Worm (Caenorhabditis elegans): ENCODE results near the gene srab-7.

Gene srab-7

DNA sequence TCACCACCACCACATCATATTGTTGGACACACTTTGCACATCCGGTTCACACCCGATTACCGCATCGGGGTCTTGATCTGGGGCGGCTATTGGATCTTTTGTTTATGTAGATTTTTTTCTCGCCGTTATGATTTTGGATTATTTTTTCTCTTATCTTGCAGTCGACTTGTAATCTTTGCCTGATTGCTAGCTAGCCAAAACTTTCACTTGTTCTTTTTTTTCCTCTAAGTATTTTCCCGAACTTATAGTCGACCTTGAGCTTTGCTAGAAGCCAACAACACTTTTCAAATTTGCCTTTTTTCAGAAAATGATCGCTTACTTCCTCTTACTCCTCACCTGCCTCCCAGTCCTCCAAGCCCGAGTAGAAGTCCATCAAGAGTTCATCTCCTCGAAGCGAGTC, 33.1 kb upstream of the srab-7 start, which contains the start of gene lag-2:
TSS of gene lag-2 (plus strand) at position 301 of the 400 bp plus-strand sequence.
- TF ChIP-seq fos-1 (tag; optimal IDR thresholded peaks at IDR 0.05) (no peak), nhr-237 (tag; optimal IDR thresholded peaks at IDR 0.05) (no peak)

DNA sequence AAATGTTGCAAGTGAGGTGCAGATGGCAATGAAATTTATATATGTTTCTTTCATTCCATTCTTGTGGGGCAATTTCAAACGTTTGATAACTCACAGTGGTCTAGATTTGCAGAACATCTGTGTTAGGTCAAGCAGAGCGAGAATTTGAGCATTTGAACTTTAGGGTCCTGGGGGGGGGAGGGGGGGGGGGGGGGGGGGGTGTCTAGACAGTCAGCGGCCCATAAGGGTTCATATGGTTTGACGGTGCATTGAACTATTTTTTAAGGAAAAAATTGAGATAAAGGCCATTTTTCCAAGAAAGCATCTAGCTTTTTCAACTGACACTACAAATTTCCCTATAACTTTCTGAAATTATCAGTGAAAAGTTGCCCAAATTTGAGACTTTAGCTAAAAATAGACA, 30.9 kb upstream of the srab-7 start:
- TF ChIP-seq ceh-82 (tag; optimal IDR thresholded peaks at IDR 0.05) (no peak), egl-27 (tag; optimal IDR thresholded peaks at IDR 0.05) (no peak), dmd-4 (tag; optimal IDR thresholded peaks at IDR 0.05) (no peak), lsy-2 (tag; optimal IDR thresholded peaks at IDR 0.05) (no peak), F13H6.1 (tag; optimal IDR thresholded peaks at IDR 0.05) (no peak), Y55F3AM.14 (GFP tag; optimal IDR thresholded peaks at IDR 0.05) (no peak), skn-1 (tag; optimal IDR thresholded peaks at IDR 0.05) (no peak), blmp-1 (tag; optimal IDR thresholded peaks at IDR 0.05; ENCODE audit: insufficient read depth) (no peak), sma-3 (GFP tag; optimal IDR thresholded peaks at IDR 0.05) (no peak), nhr-11 (tag; optimal IDR thresholded peaks at IDR 0.05) (no peak), nhr-25 (tag; optimal IDR thresholded peaks at IDR 0.05) (no peak), ama-1 (optimal IDR thresholded peaks at IDR 0.05) (no peak), ztf-4 (tag; optimal IDR thresholded peaks at IDR 0.05) (no peak), aly-2 (tag; optimal IDR thresholded peaks at IDR 0.05) (no peak), gmeb-1 (tag; optimal IDR thresholded peaks at IDR 0.05) (no peak), R02D3.7 (tag; optimal IDR thresholded peaks at IDR 0.05) (no peak), nhr-21 (tag; optimal IDR thresholded peaks at IDR 0.05) (no peak), sma-9 (GFP tag; optimal IDR thresholded peaks at IDR 0.05) (no peak), sma-9 (tag; optimal IDR thresholded peaks at IDR 0.05) (no peak), lin-39 (tag; optimal IDR thresholded peaks at IDR 0.05) (no peak)

DNA sequence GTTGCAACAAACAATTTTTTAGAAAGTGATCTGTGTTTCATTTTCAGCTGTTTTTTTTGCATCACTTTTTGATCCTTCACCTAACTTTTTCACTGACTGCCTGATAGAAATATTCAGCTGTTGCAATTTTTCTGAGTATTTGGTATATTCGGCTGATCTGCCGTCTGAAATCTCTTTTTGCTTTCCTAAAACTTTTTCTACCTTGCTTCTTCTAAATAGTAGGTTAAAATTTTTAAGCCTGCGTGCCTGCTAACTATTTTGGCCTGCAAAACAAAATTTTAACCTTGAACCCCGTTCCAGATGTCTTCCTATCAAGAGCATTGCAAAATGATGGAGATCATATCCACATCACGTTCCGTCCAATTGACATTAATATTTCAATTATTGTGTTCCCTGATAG, 21.2 kb upstream of the srab-7 start, which contains the start of gene srab-8:
TSS of gene srab-8 (plus strand) at position 301 of the 400 bp plus-strand sequence.
- TF ChIP-seq dmd-4 (tag; optimal IDR thresholded peaks at IDR 0.05), result no peak
- TF ChIP-seq alr-1 (tag; optimal IDR thresholded peaks at IDR 0.05), result no peak
- TF ChIP-seq nhr-23 (tag; optimal IDR thresholded peaks at IDR 0.05), result no peak

DNA sequence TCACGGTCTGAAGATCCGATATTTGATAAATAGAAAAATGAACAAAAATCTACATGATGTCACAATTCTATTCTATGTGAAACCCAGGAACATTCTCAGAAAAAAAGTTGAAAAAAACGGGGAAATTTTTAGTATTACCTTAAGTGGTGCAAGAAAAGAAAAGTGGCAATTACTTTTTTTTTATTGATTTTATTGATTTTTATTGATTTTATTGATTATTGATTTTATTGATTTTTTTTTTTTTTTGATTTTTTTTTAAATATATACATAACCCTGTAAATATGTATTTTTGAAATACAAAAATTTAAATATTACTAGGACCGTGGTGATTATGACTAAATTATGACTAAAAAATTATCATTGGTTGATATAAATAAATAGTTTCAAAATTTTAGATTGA, 16.7 kb upstream of the srab-7 start:
- TF ChIP-seq sem-4 (tag; optimal IDR thresholded peaks at IDR 0.05), result no peak
- no peak for TF ChIP-seq nhr-10 (tag; optimal IDR thresholded peaks at IDR 0.05)
- no peak for TF ChIP-seq unc-62 (GFP tag; optimal IDR thresholded peaks at IDR 0.05)
- no peak for TF ChIP-seq gmeb-1 (tag; optimal IDR thresholded peaks at IDR 0.05)
- TF ChIP-seq peb-1 (tag; optimal IDR thresholded peaks at IDR 0.05), result no peak
- TF ChIP-seq nhr-77 (tag; optimal IDR thresholded peaks at IDR 0.05), result no peak
- TF ChIP-seq ztf-11 (tag; optimal IDR thresholded peaks at IDR 0.05), result no peak
- TF ChIP-seq nhr-23 (tag; optimal IDR thresholded peaks at IDR 0.05), result no peak
- no peak for TF ChIP-seq egl-27 (tag; optimal IDR thresholded peaks at IDR 0.05)
- no peak for TF ChIP-seq fos-1 (tag; optimal IDR thresholded peaks at IDR 0.05)
- TF ChIP-seq blmp-1 (tag; optimal IDR thresholded peaks at IDR 0.05; ENCODE audit: insufficient read depth), result no peak
- TF ChIP-seq sma-3 (GFP tag; optimal IDR thresholded peaks at IDR 0.05), result no peak
- no peak for TF ChIP-seq F13H6.1 (tag; optimal IDR thresholded peaks at IDR 0.05)
- no peak for TF ChIP-seq skn-1 (tag; optimal IDR thresholded peaks at IDR 0.05)

DNA sequence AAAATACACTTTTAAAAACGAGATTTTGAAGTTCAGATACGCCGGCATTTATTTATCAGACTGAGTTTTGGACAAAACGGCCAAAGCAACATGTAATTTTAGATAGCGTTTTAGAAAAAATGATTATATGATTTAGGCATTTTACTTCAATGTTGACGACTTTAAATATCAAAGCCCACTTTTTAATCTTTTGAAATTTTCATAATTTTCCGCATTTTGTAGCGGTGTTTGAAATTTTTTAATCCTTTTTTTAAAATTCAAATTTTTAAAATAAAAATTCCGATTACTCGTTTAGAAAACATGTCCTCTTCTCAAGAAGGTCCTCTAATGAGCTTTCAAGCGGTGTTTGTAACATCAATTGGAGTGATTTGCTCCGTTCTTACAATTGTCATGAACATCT, 14.9 kb upstream of the srab-7 start, which contains the start of gene srbc-6:
TSS of gene srbc-6 (plus strand) at position 301 of the 400 bp plus-strand sequence.
- no peak for TF ChIP-seq dmd-4 (tag; optimal IDR thresholded peaks at IDR 0.05)

DNA sequence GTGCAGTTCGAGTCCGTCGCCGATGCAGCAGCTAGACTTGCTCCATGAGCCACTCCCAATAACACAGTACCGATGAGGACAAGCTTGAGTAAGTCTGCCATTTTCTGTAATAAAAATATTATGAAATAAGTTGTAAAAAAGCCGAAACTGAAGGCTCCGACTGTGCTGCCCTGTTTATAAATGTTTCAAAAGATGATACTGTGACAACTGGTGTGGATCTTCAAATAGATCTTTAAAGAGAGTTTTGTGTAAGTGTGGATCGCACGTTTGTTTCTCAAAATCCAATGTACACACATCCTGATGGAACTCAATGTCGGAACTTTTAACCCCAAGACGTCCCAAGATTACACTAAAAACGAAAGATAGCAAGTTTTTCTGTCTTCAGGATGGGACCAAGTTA, 13.7 kb upstream of the srab-7 start, which contains the start of gene C36C5.15:
TSS of gene C36C5.15 (minus strand) at position 101 of the 400 bp plus-strand sequence.
- no peak for TF ChIP-seq nhr-23 (tag; optimal IDR thresholded peaks at IDR 0.05)
- TF ChIP-seq nhr-77 (tag; optimal IDR thresholded peaks at IDR 0.05), result no peak
- no peak for TF ChIP-seq blmp-1 (tag; optimal IDR thresholded peaks at IDR 0.05; ENCODE audit: insufficient read depth)
- no peak for TF ChIP-seq nhr-6 (tag; optimal IDR thresholded peaks at IDR 0.05)
- TF ChIP-seq skn-1 (tag; optimal IDR thresholded peaks at IDR 0.05), result no peak
- no peak for TF ChIP-seq peb-1 (tag; optimal IDR thresholded peaks at IDR 0.05)

DNA sequence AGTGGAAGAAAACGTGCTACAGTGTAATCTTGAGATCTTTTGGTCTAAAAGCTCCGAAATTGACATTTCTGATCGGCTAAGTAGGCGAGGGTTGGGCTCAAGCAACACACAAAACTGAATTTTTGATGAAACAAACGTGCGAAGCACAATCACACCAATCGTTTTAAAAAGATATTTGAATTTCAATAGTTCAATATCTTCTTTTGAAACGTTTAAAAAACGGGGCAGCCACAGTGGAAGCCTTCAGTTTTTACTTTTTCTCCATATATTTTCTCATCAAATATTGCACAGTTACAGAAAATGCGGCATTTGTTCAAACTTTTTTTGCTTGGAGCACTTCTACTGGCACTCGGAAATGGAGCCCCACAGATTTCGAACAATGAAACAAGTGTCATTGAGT, 11.3 kb upstream of the srab-7 start, which contains the start of gene C36C5.4:
TSS of gene C36C5.4 (plus strand) at position 301 of the 400 bp plus-strand sequence.
- no peak for TF ChIP-seq mbf-1 (tag; optimal IDR thresholded peaks at IDR 0.05)
- no peak for TF ChIP-seq nhr-21 (tag; optimal IDR thresholded peaks at IDR 0.05)
- no peak for TF ChIP-seq zag-1 (tag; optimal IDR thresholded peaks at IDR 0.05)
- no peak for TF ChIP-seq nhr-23 (tag; optimal IDR thresholded peaks at IDR 0.05)
- no peak for TF ChIP-seq crh-2 (tag; optimal IDR thresholded peaks at IDR 0.05)
- TF ChIP-seq mdl-1 (tag; optimal IDR thresholded peaks at IDR 0.05), result no peak
- no peak for TF ChIP-seq elt-1 (tag; optimal IDR thresholded peaks at IDR 0.05)
- TF ChIP-seq F13H6.1 (tag; optimal IDR thresholded peaks at IDR 0.05), result no peak
- TF ChIP-seq gmeb-1 (tag; optimal IDR thresholded peaks at IDR 0.05), result no peak
- no peak for TF ChIP-seq nhr-25 (tag; optimal IDR thresholded peaks at IDR 0.05)
- no peak for TF ChIP-seq nhr-11 (tag; optimal IDR thresholded peaks at IDR 0.05)
- TF ChIP-seq ztf-4 (tag; optimal IDR thresholded peaks at IDR 0.05), result no peak
- TF ChIP-seq nhr-77 (tag; optimal IDR thresholded peaks at IDR 0.05), result no peak
- no peak for TF ChIP-seq unc-62 (GFP tag; optimal IDR thresholded peaks at IDR 0.05)
- no peak for TF ChIP-seq unc-55 (GFP tag; optimal IDR thresholded peaks at IDR 0.05)
- no peak for TF ChIP-seq R02D3.7 (tag; optimal IDR thresholded peaks at IDR 0.05)

Data from whole organism, L2 larva.